Fruit fly (Drosophila melanogaster): ENCODE data around the gene CG42675.
A peak's percentile ranks its signal among the peaks of the same experiment; 100 is the strongest.

CG42675 gene

DNA sequence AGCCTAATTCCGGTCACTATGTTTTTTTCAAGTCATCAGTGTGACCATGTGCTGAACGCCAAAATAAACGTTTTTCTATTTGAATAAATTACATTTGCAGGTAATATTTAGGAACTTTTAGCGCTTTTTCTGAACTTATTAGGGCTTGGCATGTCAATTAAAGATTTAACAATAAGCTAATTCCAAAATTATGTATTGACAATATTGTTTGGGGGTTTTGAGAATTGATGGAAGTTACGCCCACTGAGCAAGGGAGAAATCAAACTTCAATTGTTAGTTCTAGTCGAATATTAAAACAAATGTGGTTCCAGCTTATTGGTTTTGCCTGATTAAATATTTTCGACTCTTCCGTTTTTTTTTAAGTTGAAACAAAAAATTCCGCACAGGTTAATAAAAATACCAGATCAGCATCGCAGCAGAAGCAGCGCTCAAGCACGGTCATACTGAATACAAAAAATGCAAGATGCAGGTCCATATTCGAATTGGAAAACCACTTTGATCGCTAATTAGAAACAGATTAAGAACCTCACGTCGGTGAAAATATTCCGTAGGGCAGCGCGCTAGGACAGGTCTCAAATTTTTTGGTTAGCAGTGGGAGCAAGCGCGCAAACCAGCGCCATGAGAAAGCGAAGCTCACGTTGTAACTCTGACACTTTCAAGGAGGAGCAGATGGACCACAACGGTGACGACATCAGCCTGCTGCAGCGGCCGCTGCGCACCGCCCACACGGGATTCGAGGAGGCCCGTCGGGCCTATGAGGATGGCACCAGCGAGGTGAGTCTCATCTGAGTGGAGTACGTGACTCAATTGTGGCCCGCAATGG is 18.9 kb upstream of the CG42675 start, which contains the start of the genes PSMG1 and CG10979 (continued):
- peak; percentile 91 for TF ChIP-seq gfzf (GFP tag; optimal IDR thresholded peaks at IDR 0.05)
- TF ChIP-seq CG3726 (GFP tag; IDR thresholded peaks at IDR 0.05): no peak

dm6 chr3R:5797709-5798108 is 15.7 kb upstream of the CG42675 start:
- TF ChIP-seq CG30020 (tag; optimal IDR thresholded peaks at IDR 0.05): no peak
- no peak for TF ChIP-seq CG16813 (GFP tag; IDR thresholded peaks at IDR 0.05; ENCODE audit: partially characterized antibody)
- TF ChIP-seq sim (GFP tag; IDR thresholded peaks at IDR 0.05): no peak
- no peak for TF ChIP-seq bbx (GFP tag; IDR thresholded peaks at IDR 0.05; ENCODE audit: partially characterized antibody)
- no peak for TF ChIP-seq jumu (GFP tag; optimal IDR thresholded peaks at IDR 0.05)
- no peak for TF ChIP-seq MTF-1 (GFP tag; optimal IDR thresholded peaks at IDR 0.05; ENCODE audit: borderline replicate concordance)
- no peak for TF ChIP-seq Pdp1 (GFP tag; optimal IDR thresholded peaks at IDR 0.05)
- no peak for TF ChIP-seq CG8281 (tag; optimal IDR thresholded peaks at IDR 0.05)
- TF ChIP-seq stc (GFP tag; IDR thresholded peaks at IDR 0.05): no peak
- TF ChIP-seq maf-S (GFP tag; optimal IDR thresholded peaks at IDR 0.05): no peak
- TF ChIP-seq insv (GFP tag; optimal IDR thresholded peaks at IDR 0.05): no peak
- no peak for TF ChIP-seq CG16815 (GFP tag; optimal IDR thresholded peaks at IDR 0.05)
- no peak for TF ChIP-seq sisA (GFP tag; IDR thresholded peaks at IDR 0.05)
- TF ChIP-seq CG17186 (GFP tag; optimal IDR thresholded peaks at IDR 0.05): no peak
- TF ChIP-seq CG7786 (GFP tag; optimal IDR thresholded peaks at IDR 0.05): no peak
- no peak for TF ChIP-seq mirr (GFP tag; optimal IDR thresholded peaks at IDR 0.05)

DNA sequence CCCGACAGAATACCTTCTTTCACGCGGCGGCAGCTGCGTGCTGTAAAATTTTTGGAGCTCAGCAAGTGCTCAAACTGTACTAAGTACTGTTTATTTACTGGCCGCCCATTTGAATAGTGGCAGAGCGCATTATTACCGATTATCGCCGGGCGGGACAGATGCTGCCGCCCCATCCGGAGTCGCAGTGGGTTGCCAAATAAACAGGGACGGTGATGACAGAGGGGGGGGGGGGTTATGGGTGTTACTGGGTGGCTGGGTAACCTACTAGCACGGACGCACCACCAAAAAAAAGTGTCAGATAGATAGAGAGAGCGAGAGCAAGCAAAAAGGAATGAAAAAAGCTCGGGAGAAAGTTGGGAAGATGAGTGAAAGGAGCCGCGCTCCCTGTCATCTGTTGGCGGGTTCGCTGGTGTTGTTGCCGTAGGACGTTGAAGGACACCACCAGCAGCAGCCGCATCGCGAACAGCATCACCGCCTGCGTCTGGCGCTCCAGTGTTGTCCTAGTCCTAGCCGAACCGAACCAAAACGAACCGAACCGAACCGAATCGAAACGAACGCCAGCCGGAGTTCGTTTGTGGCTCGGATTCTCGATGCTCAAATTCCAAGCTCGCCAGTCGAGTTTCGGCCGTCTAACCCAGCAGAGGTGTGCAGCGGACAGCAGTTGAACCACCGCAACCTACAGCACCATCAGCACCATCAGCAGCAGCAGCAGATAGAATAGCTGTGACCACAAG is 11.5 kb upstream of the CG42675 start, which contains the start of gene CG11000:
Gene CG11000, plus strand, starts transcription at position 626 of the 734 bp plus-strand sequence.
- TF ChIP-seq dati (GFP tag; IDR thresholded peaks at IDR 0.05): no peak
- no peak for TF ChIP-seq CTCF (GFP tag; optimal IDR thresholded peaks at IDR 0.05)
- peak; percentile 58 for TF ChIP-seq Med (GFP tag)
- no peak for TF ChIP-seq CG8944 (GFP tag; optimal IDR thresholded peaks at IDR 0.05)
- no peak for TF ChIP-seq Eip74EF (GFP tag; optimal IDR thresholded peaks at IDR 0.05)
- 0 out of 3 replicates have a peak, but pooled peaks have one; percentile 8 for TF ChIP-seq Dbx (GFP tag; IDR thresholded peaks at IDR 0.05)
- TF ChIP-seq CG9437 (GFP tag; optimal IDR thresholded peaks at IDR 0.05): no peak
- TF ChIP-seq CG6654 (GFP tag; optimal IDR thresholded peaks at IDR 0.05): no peak
- no peak for TF ChIP-seq CG17912 (GFP tag; optimal IDR thresholded peaks at IDR 0.05)
- no peak for TF ChIP-seq dan (GFP tag; IDR thresholded peaks at IDR 0.05)
- TF ChIP-seq pho (GFP tag; optimal IDR thresholded peaks at IDR 0.05): no peak
- TF ChIP-seq Lhr (GFP tag; optimal IDR thresholded peaks at IDR 0.05): no peak
- TF ChIP-seq Fer2 (tag; optimal IDR thresholded peaks at IDR 0.05): no peak
- TF ChIP-seq chinmo (GFP tag; IDR thresholded peaks at IDR 0.05; ENCODE audit: partially characterized antibody): 0 out of 4 replicates have a peak, but pooled peaks have one; percentile 21
- no peak for TF ChIP-seq Hey (tag; optimal IDR thresholded peaks at IDR 0.05)
- TF ChIP-seq Deaf1 (tag; optimal IDR thresholded peaks at IDR 0.05): peak; percentile 98
- no peak for TF ChIP-seq CG8765 (GFP tag; IDR thresholded peaks at IDR 0.05)
- TF ChIP-seq crol (GFP tag; IDR thresholded peaks at IDR 0.05): peak; percentile 49; the same call in 1 of the 2 replicates
- TF ChIP-seq Chrac-16 (GFP tag; optimal IDR thresholded peaks at IDR 0.05): no peak
- peak; percentile 89 for TF ChIP-seq abd-A (tag; optimal IDR thresholded peaks at IDR 0.05)
- peak in 1 of 2 experiments; percentile 27 for TF ChIP-seq Trl (optimal IDR thresholded peaks at IDR 0.05)
- TF ChIP-seq Trl (GFP tag; optimal IDR thresholded peaks at IDR 0.05): no peak
- peak; percentile 63; the same call in 1 of the 2 replicates for TF ChIP-seq CG31224 (GFP tag; IDR thresholded peaks at IDR 0.05)
